Worm (Caenorhabditis elegans) whole organism, L1 larva: Measurements from ENCODE around the gene abcf-1.

ENCODE experiments used
- C16A3.4 ChIP-seq: fragments of 150-350 bp; optimal IDR thresholded peaks from 2 replicates; lab custom pipeline; 2014; ENCODE audit warnings: missing biosample characterization, missing genetic modification characterization
- lin-39 ChIP-seq: fragments of 150-350 bp; optimal IDR thresholded peaks from 2 replicates; lab custom pipeline; 2014; ENCODE audit warnings: missing biosample characterization, missing genetic modification reagents, missing genetic modification characterization
- nhr-11 ChIP-seq: fragments of 150-350 bp; optimal IDR thresholded peaks from 2 replicates; lab custom pipeline; 2014; ENCODE audit warnings: missing biosample characterization, missing genetic modification characterization
- sptf-1 ChIP-seq: fragments of 150-350 bp; optimal IDR thresholded peaks from 2 replicates; lab custom pipeline; 2014; ENCODE audit warnings: missing biosample characterization, missing genetic modification characterization
- unc-86 ChIP-seq: sonication (generic microtip); optimal IDR thresholded peaks from 2 replicates; lab custom pipeline; 2016; ENCODE audit warnings: missing genetic modification characterization, missing compliant biosample characterization

DNA sequence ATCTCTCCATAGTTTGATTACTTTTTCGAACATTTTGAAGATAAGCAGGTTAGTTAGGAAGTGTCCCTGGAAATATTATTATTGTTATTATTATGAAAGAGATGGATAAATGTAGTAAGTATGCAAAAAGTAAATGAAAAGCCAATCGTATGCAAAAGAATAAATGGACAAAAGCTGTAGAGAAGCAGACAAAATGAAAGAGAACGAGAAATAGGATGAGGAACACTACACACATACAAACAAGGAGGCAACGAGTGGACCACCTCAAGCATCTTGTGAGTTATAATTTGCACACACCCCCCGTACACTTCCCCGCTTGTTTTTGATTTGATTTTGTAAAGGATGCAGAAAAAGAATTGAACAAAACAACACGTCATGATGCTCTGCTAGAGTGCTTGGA is 48.0 kb upstream of the abcf-1 start, which contains the start of gene ZC443.2:
- no peak for TF ChIP-seq nhr-11 (tag; lab: Kevin White, UChicago)
- TF ChIP-seq sptf-1 (tag; lab: Kevin White, UChicago) = no peak
- no peak for TF ChIP-seq C16A3.4 (tag; lab: Kevin White, UChicago)
- no peak for TF ChIP-seq lin-39
- no peak for TF ChIP-seq unc-86
